Worm (Caenorhabditis elegans): ENCODE data around the gene mrps-12.
A peak's percentile ranks its signal among the peaks of the same experiment; 100 is the strongest.

- TF ChIP-seq rnt-1 (tag; optimal IDR thresholded peaks at IDR 0.05) (no peak), dsc-1 (tag; optimal IDR thresholded peaks at IDR 0.05) (peak; percentile 19), dpl-1 (GFP tag; optimal IDR thresholded peaks at IDR 0.05) (peak in 1 of 3 experiments; percentile 27), elt-2 (tag; optimal IDR thresholded peaks at IDR 0.05) (no peak), ceh-82 (tag; optimal IDR thresholded peaks at IDR 0.05) (peak; percentile 7 to 81 (median 50)), lin-13 (GFP tag; optimal IDR thresholded peaks at IDR 0.05) (no peak), ztf-11 (tag; optimal IDR thresholded peaks at IDR 0.05) (no peak), aly-2 (tag; optimal IDR thresholded peaks at IDR 0.05) (no peak), ets-5 (GFP tag; IDR thresholded peaks at IDR 0.05) (no peak), elt-3 (tag; optimal IDR thresholded peaks at IDR 0.05) (no peak)
These were observed 48.8 kb upstream of the mrps-12 start, which contains the start of gene tpan-1 for ce11 chrV:20789105-20789504.
